Worm (Caenorhabditis elegans): Measurements from ENCODE around the gene K09D9.9.

- TF ChIP-seq W03F9.2 (tag; optimal IDR thresholded peaks at IDR 0.05) = no peak
- TF ChIP-seq him-1 (tag; optimal IDR thresholded peaks at IDR 0.05) = no peak
These were observed 28.4 kb upstream of the K09D9.9 start, which contains the start of gene cyp-35A3 for ce11 chrV:4022309-4022708.
